Fruit fly (Drosophila melanogaster): ENCODE measurements around the gene Est-6.

Est-6 gene

DNA sequence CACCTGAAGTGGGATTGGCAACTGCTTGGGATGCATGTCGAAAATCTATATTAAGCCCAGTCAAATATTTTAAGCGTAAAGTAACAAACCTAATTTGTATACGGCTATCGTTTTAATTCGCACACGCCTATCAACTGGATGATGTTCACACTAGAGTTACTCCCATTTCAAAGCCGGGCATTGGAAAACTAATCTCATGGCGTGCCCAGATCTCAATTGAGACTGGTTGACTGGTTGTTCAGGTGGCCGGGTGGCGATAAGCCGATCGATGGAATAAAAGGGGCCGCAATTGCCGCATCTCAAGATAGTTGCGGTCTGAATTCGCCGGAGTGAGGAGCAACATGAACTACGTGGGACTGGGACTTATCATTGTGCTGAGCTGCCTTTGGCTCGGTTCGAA is at the start of gene Est-6:
Gene Est-6, plus strand, starts transcription at position 301 of the 400 bp plus-strand sequence.
- TF ChIP-seq CTCF (optimal IDR thresholded peaks at IDR 0.05) (no peak), CG8478 (optimal IDR thresholded peaks at IDR 0.05) (no peak)

DNA sequence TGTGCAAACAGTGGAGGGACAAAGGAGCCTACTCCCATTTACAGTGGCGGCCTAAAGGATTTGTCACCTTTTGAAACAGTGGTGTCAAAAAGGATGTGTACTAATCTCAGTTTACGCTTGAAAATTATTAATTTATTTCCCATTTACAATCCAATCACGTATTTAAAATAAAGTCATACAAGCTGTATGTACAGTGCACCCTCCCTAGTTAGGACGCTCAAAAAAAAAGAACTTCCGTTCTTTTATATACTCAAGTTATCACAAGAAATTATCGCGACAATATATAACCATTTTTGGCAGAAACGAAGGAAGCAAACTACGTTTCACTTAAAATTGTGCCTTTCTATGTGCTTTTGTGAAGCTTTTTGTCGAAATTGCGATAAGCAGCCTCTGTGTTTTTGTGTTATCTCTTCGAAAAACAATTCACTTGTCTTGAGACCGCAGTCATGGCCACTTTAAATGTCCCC is 49.4 kb upstream of the Est-6 start:
- TF ChIP-seq CG8478 (optimal IDR thresholded peaks at IDR 0.05) = no peak
- no peak for TF ChIP-seq CTCF (optimal IDR thresholded peaks at IDR 0.05)

DNA sequence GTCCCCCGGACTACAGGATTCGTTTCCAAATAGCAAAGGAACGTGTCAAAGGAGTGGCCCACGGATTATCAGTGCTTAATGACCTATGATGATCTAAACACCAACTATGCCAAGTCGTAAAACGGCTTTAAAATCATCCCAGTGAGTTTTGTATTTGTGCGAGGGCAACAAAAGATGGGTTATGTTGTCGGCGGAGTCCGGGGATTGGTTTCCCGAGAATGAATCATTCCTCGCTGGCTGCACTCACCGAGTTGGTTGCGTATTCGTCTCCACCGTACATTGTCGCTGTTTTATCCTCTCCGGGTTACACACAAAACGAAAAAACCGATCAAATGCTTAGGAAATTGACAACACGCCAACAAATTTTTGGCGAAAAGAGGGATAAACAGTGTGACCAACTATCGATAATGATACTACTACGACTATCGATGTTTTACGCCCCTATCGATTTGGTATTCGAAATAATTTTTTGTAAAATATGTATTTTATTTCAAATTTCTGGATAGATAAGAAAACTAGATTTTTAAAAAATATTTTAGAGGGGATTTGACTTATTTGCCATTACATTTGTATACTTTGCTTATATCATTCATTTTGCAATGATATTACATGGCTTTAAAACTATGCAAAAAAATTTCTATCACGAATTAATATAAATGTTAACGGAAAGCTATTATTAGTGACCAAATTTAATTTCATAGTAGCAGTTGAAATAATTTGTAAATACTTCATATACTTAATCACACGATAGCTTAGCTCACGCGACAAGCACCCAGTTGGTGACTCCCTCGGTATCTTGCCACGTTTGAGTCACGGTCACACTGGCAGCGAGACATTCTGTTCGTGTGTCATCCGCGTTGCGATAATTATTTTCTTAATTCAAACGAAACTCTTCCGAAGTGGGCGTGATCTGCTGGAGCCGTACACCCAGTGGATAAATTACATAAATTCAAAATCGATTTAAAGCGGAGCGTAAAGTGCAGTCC is 42.6 kb upstream of the Est-6 start, which contains the start of the genes eIF3l and Nrx-IV:
Gene eIF3l, minus strand, starts transcription at position 389 of the 986 bp plus-strand sequence.
Gene Nrx-IV, plus strand, starts transcription at position 811 of the 986 bp plus-strand sequence.
- TF ChIP-seq CTCF (optimal IDR thresholded peaks at IDR 0.05) (no peak), CG8478 (optimal IDR thresholded peaks at IDR 0.05) (no peak)

DNA sequence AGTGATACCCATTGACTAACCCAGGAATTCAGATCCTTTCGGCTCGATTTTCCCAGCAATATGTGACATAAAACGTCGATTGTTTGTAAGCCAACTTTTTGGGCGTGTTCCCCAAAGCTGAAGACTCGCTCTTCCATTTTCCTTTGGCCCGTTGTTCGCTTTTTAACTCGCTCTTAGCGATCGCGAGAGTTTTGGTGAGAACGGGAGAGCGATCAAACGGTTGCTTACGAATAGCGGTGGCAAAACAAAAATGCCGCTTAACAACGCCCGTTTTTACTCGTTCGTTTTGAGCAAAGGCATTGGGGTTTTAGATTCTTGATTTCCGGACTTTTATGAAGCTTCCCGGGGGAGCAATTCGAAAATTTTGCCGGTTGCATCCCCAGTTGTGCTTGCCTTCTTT is 41.6 kb upstream of the Est-6 start:
- TF ChIP-seq CTCF (optimal IDR thresholded peaks at IDR 0.05) (no peak), CG8478 (optimal IDR thresholded peaks at IDR 0.05) (no peak)

DNA sequence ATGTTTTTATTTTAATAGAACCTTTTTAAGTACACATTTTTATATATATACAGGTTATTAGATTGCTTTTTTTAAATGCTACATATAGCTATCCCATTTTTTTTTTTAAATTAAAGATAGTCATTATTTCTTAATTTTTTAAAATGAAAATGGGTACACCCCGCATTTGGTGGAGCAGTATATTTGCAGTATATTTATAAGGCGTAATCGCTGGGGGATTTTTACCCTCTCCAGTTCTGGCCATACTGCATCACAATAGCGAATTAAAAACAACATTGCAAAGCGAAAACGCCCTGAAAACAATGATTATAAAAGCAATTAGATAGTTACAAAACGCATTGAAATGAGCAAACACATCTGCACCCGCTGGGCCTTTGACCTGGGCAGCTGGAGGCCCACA is 39.6 kb upstream of the Est-6 start, which contains the start of gene CG32099:
Gene CG32099, plus strand, starts transcription at position 250 of the 400 bp plus-strand sequence.
- TF ChIP-seq CTCF (optimal IDR thresholded peaks at IDR 0.05) (no peak), CG8478 (optimal IDR thresholded peaks at IDR 0.05) (no peak)

DNA sequence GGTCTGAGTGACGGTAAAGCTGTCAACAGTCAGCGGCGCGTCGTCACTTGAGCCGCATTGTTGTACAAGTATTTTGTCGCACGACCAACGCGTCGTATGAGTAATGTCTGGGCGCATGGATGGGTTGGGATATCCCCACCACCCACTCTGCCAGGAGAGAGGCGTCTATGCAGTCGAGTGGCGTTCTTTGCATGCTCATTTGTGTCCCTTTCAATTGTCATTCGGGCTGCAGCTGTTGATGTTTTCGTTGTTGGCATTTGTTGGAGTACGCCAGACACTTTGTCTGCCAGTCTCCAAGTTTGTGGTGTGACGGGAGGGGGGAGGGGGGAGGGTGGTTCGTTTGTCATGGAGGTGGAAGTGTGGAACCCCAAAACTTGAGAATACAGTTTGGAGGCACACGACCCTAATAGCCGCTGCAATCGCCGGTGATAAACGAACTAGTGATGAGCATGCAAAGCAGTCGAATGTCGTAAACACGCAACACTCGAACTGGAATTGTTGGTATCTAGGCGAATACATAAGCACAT is 26.4 kb upstream of the Est-6 start:
- TF ChIP-seq CTCF (optimal IDR thresholded peaks at IDR 0.05) (no peak), CG8478 (optimal IDR thresholded peaks at IDR 0.05) (no peak)

DNA sequence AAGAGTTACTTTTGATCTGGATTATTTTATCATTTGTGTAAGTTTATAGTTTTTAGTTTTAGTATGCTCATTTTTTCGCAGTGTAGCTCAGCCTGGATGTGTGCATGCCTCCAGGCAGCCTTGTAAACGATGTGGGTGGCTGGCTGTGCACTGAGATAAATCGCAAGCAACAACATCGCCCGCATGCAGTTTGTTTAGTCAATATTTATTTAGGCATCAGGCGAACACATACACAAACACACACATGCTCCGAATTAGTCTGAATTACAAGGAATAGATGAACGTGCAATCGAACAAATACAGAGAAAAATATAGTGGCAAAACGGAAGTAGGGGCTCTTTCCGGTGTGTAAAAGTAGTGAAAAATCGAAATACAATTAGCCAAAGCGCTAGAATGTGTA is 25.5 kb upstream of the Est-6 start:
- TF ChIP-seq CTCF (optimal IDR thresholded peaks at IDR 0.05) = no peak

DNA sequence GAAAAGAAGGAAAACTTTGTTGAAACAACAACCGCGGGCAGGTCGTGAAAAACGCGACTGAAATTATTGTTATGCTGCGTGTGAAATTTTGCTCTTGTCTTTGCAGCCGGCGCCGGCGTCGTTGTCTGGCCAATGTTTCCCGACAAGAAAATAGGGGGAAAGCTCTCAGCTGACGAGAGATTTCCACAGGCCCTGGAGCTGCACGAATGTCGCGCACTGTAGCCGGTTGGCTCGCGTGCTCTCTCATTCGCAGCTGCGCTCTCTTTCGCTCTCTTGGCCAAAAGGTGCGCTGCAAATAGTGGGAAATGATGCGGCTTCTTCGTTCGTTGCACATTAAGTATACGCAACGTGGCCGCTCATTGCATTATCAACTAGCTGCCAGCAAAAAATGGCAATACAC is 24.9 kb upstream of the Est-6 start, which contains the start of gene CG9760:
Gene CG9760, minus strand, starts transcription at position 43 of the 400 bp plus-strand sequence.
- no peak for TF ChIP-seq CTCF (optimal IDR thresholded peaks at IDR 0.05)
- TF ChIP-seq CG8478 (optimal IDR thresholded peaks at IDR 0.05) = no peak

DNA sequence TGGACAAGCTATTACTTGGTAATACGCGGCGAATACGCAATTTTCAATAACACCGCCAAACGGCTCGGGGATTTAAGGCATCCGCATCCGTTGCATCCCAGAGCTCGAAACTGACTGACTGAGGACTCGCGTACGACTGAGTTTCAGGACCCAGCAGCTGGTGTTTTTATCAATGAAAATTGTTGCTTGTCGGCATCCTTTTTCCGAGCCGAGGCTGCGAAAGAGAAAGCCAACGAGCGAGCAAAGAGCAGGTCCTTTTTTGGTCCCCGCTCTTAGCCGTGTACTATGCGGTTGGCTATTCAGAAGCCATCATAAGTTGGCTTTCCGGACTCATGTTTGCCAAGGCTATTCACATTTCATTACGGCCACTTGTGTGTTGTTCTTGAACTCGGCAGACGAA is 13.2 kb upstream of the Est-6 start, which contains the start of gene Rh7:
Gene Rh7, minus strand, starts transcription at position 101 of the 400 bp plus-strand sequence.
- TF ChIP-seq CG8478 (optimal IDR thresholded peaks at IDR 0.05) = no peak
- no peak for TF ChIP-seq CTCF (optimal IDR thresholded peaks at IDR 0.05)

DNA sequence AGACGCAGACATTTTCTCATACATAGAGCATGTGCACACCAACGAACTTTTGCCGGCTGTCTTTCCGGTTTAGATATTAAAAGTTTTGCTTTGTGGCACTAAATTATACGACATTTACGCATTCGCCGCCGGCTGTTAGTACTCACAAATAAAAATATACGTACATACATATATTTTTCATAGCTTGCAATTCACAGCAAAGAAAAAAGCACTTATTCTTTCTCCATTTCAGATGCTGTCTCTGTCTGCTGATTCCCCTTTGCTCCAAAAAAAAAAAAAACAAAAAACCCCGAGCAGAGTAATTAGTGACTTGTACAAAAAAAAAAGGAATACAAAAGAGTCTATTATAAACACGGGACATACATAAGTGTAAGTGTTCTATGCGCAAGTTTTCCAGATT is 11.3 kb upstream of the Est-6 start, which contains the start of gene CAH2:
Gene CAH2, plus strand, starts transcription at position 301 of the 400 bp plus-strand sequence.
- TF ChIP-seq CTCF (optimal IDR thresholded peaks at IDR 0.05) (no peak), CG8478 (optimal IDR thresholded peaks at IDR 0.05) (no peak)

DNA sequence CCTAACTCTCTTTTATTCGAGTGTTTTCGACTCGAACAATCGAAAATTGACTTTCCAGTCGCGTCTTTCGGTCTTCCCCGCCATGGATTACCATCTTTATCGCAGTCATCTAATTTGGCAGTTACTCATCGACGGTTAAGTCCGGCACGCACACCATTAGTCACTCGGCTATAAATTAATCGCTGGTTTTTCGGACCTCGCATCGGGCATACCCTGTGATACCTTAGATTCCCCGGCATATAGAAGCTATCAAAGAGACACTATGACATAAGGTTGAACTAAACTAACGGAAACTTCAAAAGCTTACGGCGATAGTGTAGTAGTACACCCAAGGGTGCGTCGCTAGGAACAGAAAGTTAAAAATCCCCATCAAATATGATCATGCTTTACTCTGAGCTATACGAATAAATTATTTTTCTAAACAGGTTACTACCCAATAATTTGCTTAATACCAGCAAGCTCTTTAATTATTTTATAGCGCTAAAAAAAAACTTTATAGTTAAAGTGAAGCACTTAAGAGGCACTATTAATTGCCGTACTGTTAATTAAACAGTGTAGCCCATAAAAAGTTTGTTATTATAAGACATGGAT is 9.7 kb upstream of the Est-6 start:
- no peak for TF ChIP-seq CG8478 (optimal IDR thresholded peaks at IDR 0.05)
- TF ChIP-seq CTCF (optimal IDR thresholded peaks at IDR 0.05) = no peak

DNA sequence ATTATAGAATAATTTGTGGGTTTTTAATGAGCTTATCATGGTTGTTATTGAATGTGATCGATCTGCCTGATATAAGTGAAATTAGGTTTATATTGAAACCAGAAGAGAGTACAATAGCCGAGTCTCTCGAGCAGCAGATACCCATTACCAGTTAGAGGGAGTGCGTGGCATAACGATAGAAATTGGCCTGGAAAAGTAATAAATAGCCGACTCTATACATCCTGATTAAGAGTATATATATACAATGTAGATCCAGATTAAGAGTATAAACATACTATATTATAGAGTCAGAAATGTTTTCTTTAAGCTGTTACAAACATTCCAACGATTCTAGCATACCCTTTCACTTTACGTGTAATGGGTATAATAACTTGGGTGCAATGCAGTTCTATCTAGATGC is 4.7 kb upstream of the Est-6 start:
- no peak for TF ChIP-seq CG8478 (optimal IDR thresholded peaks at IDR 0.05)
- no peak for TF ChIP-seq CTCF (optimal IDR thresholded peaks at IDR 0.05)

DNA sequence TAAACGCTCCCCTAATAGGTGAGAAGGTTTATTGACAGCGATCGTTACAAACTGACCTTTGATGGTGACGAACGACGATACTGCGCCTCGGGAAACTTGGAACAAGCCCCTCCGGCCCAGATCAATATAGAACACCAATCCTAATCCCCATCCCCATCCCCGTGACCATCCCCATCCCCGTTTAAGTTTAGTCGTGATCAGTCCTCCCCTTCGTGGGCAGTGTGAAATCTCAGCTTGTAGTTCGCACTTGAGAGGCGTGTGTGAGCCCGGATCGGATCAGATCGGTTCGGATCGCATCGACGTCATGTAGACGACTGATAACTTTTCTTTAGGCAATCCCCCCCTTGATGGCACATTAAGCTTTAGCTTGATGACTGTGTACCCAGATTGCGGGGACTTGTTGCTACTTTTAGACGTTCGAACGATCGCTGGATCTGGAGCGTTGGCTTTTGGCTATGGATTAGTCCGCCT is 4.0 kb upstream of the Est-6 start, which contains the start of gene Miox:
Gene Miox, plus strand, starts transcription at position 421 of the 471 bp plus-strand sequence.
- TF ChIP-seq CG8478 (optimal IDR thresholded peaks at IDR 0.05) = no peak
- TF ChIP-seq CTCF (optimal IDR thresholded peaks at IDR 0.05) = no peak

DNA sequence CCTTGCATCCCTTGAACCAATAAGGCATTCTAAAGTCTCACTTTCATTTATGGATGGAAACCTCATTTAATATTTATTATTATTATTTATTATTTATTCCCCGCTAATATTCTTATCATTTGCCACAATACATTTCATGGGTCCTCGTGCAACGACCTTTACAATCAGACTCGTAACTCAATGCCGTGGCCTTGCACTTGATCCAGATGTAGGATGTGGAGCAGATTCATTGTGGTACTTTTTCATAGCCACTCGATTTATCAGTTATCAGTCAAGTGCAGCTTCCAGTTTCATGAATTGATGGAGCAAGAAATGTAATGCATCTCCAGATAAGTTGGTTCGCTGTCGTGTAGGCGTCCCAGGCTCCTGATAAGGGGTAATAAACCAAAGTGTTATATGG is 3.3 kb upstream of the Est-6 start:
- TF ChIP-seq CTCF (optimal IDR thresholded peaks at IDR 0.05) (no peak), CG8478 (optimal IDR thresholded peaks at IDR 0.05) (no peak)

DNA sequence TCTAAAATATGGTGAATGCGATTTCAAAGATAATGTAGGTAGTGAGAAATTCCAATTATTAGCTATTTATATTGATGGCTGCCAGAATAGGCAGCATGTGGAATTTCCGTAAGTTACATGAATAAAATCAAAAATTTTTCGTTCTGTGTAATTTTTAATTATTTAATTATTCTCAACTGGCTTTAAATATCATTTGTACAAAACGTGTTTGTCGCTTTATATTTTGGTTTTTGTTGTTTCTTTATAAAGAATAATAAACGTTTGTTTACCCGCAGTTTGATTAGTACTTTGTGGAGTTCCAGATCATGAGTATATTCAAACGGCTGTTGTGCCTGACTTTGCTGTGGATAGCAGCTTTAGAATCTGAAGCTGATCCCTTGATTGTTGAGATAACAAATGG is 1.8 kb downstream of the Est-6 start, which contains the start of gene Est-P:
Gene Est-P, plus strand, starts transcription at position 301 of the 400 bp plus-strand sequence.
- no peak for TF ChIP-seq CG8478 (optimal IDR thresholded peaks at IDR 0.05)
- TF ChIP-seq CTCF (optimal IDR thresholded peaks at IDR 0.05) = no peak
